Worm (Caenorhabditis elegans): ENCODE data around the gene str-264.

Gene str-264

ce11 chrV:15479825-15480224, 12.6 kb downstream of the str-264 start:
- no peak for TF ChIP-seq lin-40 (tag; optimal IDR thresholded peaks at IDR 0.05)
- TF ChIP-seq Y67H2A.10 (GFP tag; conservative IDR thresholded peaks at IDR 0.05): no peak
- no peak for TF ChIP-seq cebp-2 (GFP tag; IDR thresholded peaks at IDR 0.05)
- TF ChIP-seq ceh-91 (GFP tag; IDR thresholded peaks at IDR 0.05): no peak
- TF ChIP-seq F10E7.11 (tag; optimal IDR thresholded peaks at IDR 0.05): no peak
- peak; percentile 45 for TF ChIP-seq sptf-2 (GFP tag; optimal IDR thresholded peaks at IDR 0.05)
- TF ChIP-seq B0019.2 (GFP tag; conservative IDR thresholded peaks at IDR 0.05): no peak
- TF ChIP-seq C06A6.2 (GFP tag; conservative IDR thresholded peaks at IDR 0.05): no peak
- no peak for TF ChIP-seq ztf-22 (GFP tag; optimal IDR thresholded peaks at IDR 0.05)
- TF ChIP-seq let-607 (tag; optimal IDR thresholded peaks at IDR 0.05): peak in 1 of 2 experiments; percentile 4
- no peak for TF ChIP-seq repo-1 (tag; optimal IDR thresholded peaks at IDR 0.05)
- TF ChIP-seq dpff-1 (tag; optimal IDR thresholded peaks at IDR 0.05): no peak
- peak; percentile 20 for TF ChIP-seq attf-5 (GFP tag; optimal IDR thresholded peaks at IDR 0.05)
- TF ChIP-seq T26A5.8 (tag; optimal IDR thresholded peaks at IDR 0.05): peak; percentile 61
- no peak for TF ChIP-seq ets-4 (GFP tag; optimal IDR thresholded peaks at IDR 0.05)
- no peak for TF ChIP-seq nfya-1 (tag; optimal IDR thresholded peaks at IDR 0.05; ENCODE audit: borderline replicate concordance, insufficient read depth)
- no peak for TF ChIP-seq bed-1 (GFP tag; IDR thresholded peaks at IDR 0.05)
- TF ChIP-seq snpc-3.4 (tag; optimal IDR thresholded peaks at IDR 0.05): peak; percentile 81
- TF ChIP-seq Y95B8A.8 (GFP tag; IDR thresholded peaks at IDR 0.05): no peak
- TF ChIP-seq him-1 (tag; optimal IDR thresholded peaks at IDR 0.05): peak; percentile 67
- no peak for TF ChIP-seq ztf-26 (tag; optimal IDR thresholded peaks at IDR 0.05)
- TF ChIP-seq bed-2 (GFP tag; IDR thresholded peaks at IDR 0.05): no peak
- no peak for TF ChIP-seq ama-1 (optimal IDR thresholded peaks at IDR 0.05)
- TF ChIP-seq ama-1 (GFP tag; optimal IDR thresholded peaks at IDR 0.05): peak in 1 of 2 experiments; percentile 46
- peak; percentile 63 for TF ChIP-seq nhr-90 (tag; optimal IDR thresholded peaks at IDR 0.05)
- no peak for TF ChIP-seq hmg-20 (GFP tag; IDR thresholded peaks at IDR 0.05)
- no peak for TF ChIP-seq chd-7 (tag; optimal IDR thresholded peaks at IDR 0.05)
- peak; percentile 72 for TF ChIP-seq hsf-1 (GFP tag; IDR thresholded peaks at IDR 0.05)
- TF ChIP-seq mxl-1 (tag; optimal IDR thresholded peaks at IDR 0.05): no peak
- no peak for TF ChIP-seq Y56A3A.18 (GFP tag; IDR thresholded peaks at IDR 0.05)
- no peak for TF ChIP-seq ekl-4 (GFP tag; IDR thresholded peaks at IDR 0.05)
- no peak for TF ChIP-seq B0035.1 (tag; optimal IDR thresholded peaks at IDR 0.05)
- TF ChIP-seq T07F8.4 (tag; optimal IDR thresholded peaks at IDR 0.05): no peak
- no peak for TF ChIP-seq somi-1 (GFP tag; optimal IDR thresholded peaks at IDR 0.05)
- peak; percentile 55 for TF ChIP-seq die-1 (tag; optimal IDR thresholded peaks at IDR 0.05)
- no peak for TF ChIP-seq C17E4.6 (GFP tag; IDR thresholded peaks at IDR 0.05)
- TF ChIP-seq B0336.3 (GFP tag; IDR thresholded peaks at IDR 0.05): no peak
- no peak for TF ChIP-seq aptf-3 (GFP tag; IDR thresholded peaks at IDR 0.05)
- TF ChIP-seq F57C9.4 (tag; optimal IDR thresholded peaks at IDR 0.05): no peak
- TF ChIP-seq lir-1 (GFP tag; conservative IDR thresholded peaks at IDR 0.05): no peak
- TF ChIP-seq F52B5.7 (tag; optimal IDR thresholded peaks at IDR 0.05): no peak
- no peak for TF ChIP-seq ztf-25 (GFP tag; IDR thresholded peaks at IDR 0.05)
- peak; percentile 61 for TF ChIP-seq madf-6 (GFP tag; IDR thresholded peaks at IDR 0.05)
- TF ChIP-seq tlf-1 (GFP tag; optimal IDR thresholded peaks at IDR 0.05): no peak
- peak; percentile 56 for TF ChIP-seq mes-4 (tag; optimal IDR thresholded peaks at IDR 0.05)
- TF ChIP-seq egl-44 (GFP tag; IDR thresholded peaks at IDR 0.05): 0 out of 2 replicates have a peak, but pooled peaks have one; percentile 36
- peak in 1 of 2 experiments; percentile 53 for TF ChIP-seq rec-8 (tag; optimal IDR thresholded peaks at IDR 0.05)
- TF ChIP-seq ceh-100 (GFP tag; IDR thresholded peaks at IDR 0.05): peak; percentile 47; the same call in 1 of the 2 replicates
- TF ChIP-seq F39B2.1 (GFP tag; IDR thresholded peaks at IDR 0.05): no peak
- TF ChIP-seq madf-10 (tag; optimal IDR thresholded peaks at IDR 0.05): no peak

Data from whole organism, young adult.